Fruit fly (Drosophila melanogaster): Measurements from ENCODE around the gene Mps1.
A peak's percentile ranks its signal among the peaks of the same experiment; 100 is the strongest.

The Mps1 gene

dm6 chr3R:17680639-17681302 is 9.7 kb downstream of the Mps1 start (continued):
- TF ChIP-seq tio (GFP tag; optimal IDR thresholded peaks at IDR 0.05) (no peak), cwo (GFP tag; optimal IDR thresholded peaks at IDR 0.05) (no peak), bab2 (GFP tag; optimal IDR thresholded peaks at IDR 0.05) (no peak), TFAM (GFP tag; optimal IDR thresholded peaks at IDR 0.05) (no peak), kah (GFP tag; optimal IDR thresholded peaks at IDR 0.05) (no peak), B-H2 (GFP tag; optimal IDR thresholded peaks at IDR 0.05) (no peak), CG3163 (GFP tag; optimal IDR thresholded peaks at IDR 0.05) (no peak), CG13424 (tag; optimal IDR thresholded peaks at IDR 0.05) (peak; percentile 57), CG6272 (GFP tag; IDR thresholded peaks at IDR 0.05) (no peak), GATAe (GFP tag; conservative IDR thresholded peaks at IDR 0.05) (no peak), CG31224 (GFP tag; IDR thresholded peaks at IDR 0.05) (no peak), emc (GFP tag; optimal IDR thresholded peaks at IDR 0.05) (no peak), CG9727 (GFP tag; optimal IDR thresholded peaks at IDR 0.05) (peak; percentile 64), Bdp1 (GFP tag; optimal IDR thresholded peaks at IDR 0.05) (no peak), HHEX (GFP tag; optimal IDR thresholded peaks at IDR 0.05) (peak; percentile 55), bcd (GFP tag; optimal IDR thresholded peaks at IDR 0.05) (peak; percentile 19), pita (GFP tag; optimal IDR thresholded peaks at IDR 0.05) (no peak), hth (optimal IDR thresholded peaks at IDR 0.05) (no peak), CG10959 (GFP tag; IDR thresholded peaks at IDR 0.05) (no peak), corto (GFP tag; optimal IDR thresholded peaks at IDR 0.05) (no peak), CG13123 (GFP tag; optimal IDR thresholded peaks at IDR 0.05) (no peak), Kr (GFP tag; optimal IDR thresholded peaks at IDR 0.05) (no peak), bbx (GFP tag; IDR thresholded peaks at IDR 0.05; ENCODE audit: partially characterized antibody) (no peak), CG18764 (GFP tag; optimal IDR thresholded peaks at IDR 0.05) (no peak), HmgD (GFP tag; optimal IDR thresholded peaks at IDR 0.05) (peak; percentile 5), CG2712 (tag; optimal IDR thresholded peaks at IDR 0.05) (peak; percentile 62), CG17802 (tag; optimal IDR thresholded peaks at IDR 0.05) (no peak), hkb (optimal IDR thresholded peaks at IDR 0.05) (peak; percentile 39), hkb (GFP tag; IDR thresholded peaks at IDR 0.05) (no peak), lola (GFP tag; optimal IDR thresholded peaks at IDR 0.05) (peak in 1 of 3 experiments; percentile 68), her (GFP tag; optimal IDR thresholded peaks at IDR 0.05) (no peak), Asciz (GFP tag; optimal IDR thresholded peaks at IDR 0.05) (peak; percentile 57), D (optimal IDR thresholded peaks at IDR 0.05) (no peak), D (GFP tag; optimal IDR thresholded peaks at IDR 0.05) (peak; percentile 55), Hsf (GFP tag; optimal IDR thresholded peaks at IDR 0.05) (peak; percentile 22), CG9817 (tag; optimal IDR thresholded peaks at IDR 0.05) (no peak), ems (GFP tag; optimal IDR thresholded peaks at IDR 0.05) (peak; percentile 38), CG9215 (GFP tag; IDR thresholded peaks at IDR 0.05) (no peak), knrl (GFP tag; IDR thresholded peaks at IDR 0.05; ENCODE audit: partially characterized antibody) (no peak), fd3F (GFP tag; optimal IDR thresholded peaks at IDR 0.05) (no peak), Dip3 (GFP tag; optimal IDR thresholded peaks at IDR 0.05) (peak; percentile 1), cg (GFP tag; optimal IDR thresholded peaks at IDR 0.05) (peak; percentile 74), CG3407 (GFP tag; optimal IDR thresholded peaks at IDR 0.05) (peak; percentile 1), abd-A (tag; optimal IDR thresholded peaks at IDR 0.05) (no peak), CG8359 (GFP tag; optimal IDR thresholded peaks at IDR 0.05; ENCODE audit: borderline replicate concordance) (no peak), CG3281 (GFP tag; optimal IDR thresholded peaks at IDR 0.05) (peak; percentile 32), MBD-R2 (GFP tag; IDR thresholded peaks at IDR 0.05) (no peak), NFAT (GFP tag; IDR thresholded peaks at IDR 0.05) (no peak), dimm (GFP tag; IDR thresholded peaks at IDR 0.05) (no peak), CG33557 (GFP tag; optimal IDR thresholded peaks at IDR 0.05) (peak; percentile 17), wor (GFP tag; IDR thresholded peaks at IDR 0.05) (no peak)
